Fruit fly (Drosophila melanogaster): ENCODE data around the gene CG42544.
A peak's percentile ranks its signal among the peaks of the same experiment; 100 is the strongest.

The CG42544 gene

dm6 chr3R:7346445-7346844, 42.1 kb downstream of the CG42544 start, which contains the start of gene nxf4 (continued):
- TF ChIP-seq gro (GFP tag; optimal IDR thresholded peaks at IDR 0.05): peak; percentile 73
- TF ChIP-seq jumu (GFP tag; optimal IDR thresholded peaks at IDR 0.05): peak; percentile 64
- TF ChIP-seq CG4820 (GFP tag; optimal IDR thresholded peaks at IDR 0.05): peak; percentile 76
- TF ChIP-seq CG10654 (GFP tag; optimal IDR thresholded peaks at IDR 0.05): peak; percentile 75
- peak; percentile 52 for TF ChIP-seq CG12104 (GFP tag; optimal IDR thresholded peaks at IDR 0.05)
- no peak for TF ChIP-seq CG12391 (tag; optimal IDR thresholded peaks at IDR 0.05)
- TF ChIP-seq CG17361 (GFP tag; IDR thresholded peaks at IDR 0.05): peak; percentile 79
- TF ChIP-seq ftz-f1 (GFP tag; optimal IDR thresholded peaks at IDR 0.05): no peak
- TF ChIP-seq ara (GFP tag; IDR thresholded peaks at IDR 0.05): peak; percentile 53; the same call in 1 of the 2 replicates
- TF ChIP-seq Sox102F (GFP tag; optimal IDR thresholded peaks at IDR 0.05): peak; percentile 80
- peak; percentile 81 for TF ChIP-seq CG1602 (GFP tag; optimal IDR thresholded peaks at IDR 0.05)
- TF ChIP-seq zen2 (GFP tag; IDR thresholded peaks at IDR 0.05; ENCODE audit: partially characterized antibody): no peak
- no peak for TF ChIP-seq Hr39 (optimal IDR thresholded peaks at IDR 0.05)
- TF ChIP-seq CG16863 (GFP tag; optimal IDR thresholded peaks at IDR 0.05): peak; percentile 61
- TF ChIP-seq CG16815 (GFP tag; optimal IDR thresholded peaks at IDR 0.05): peak; percentile 64
- TF ChIP-seq Hey (tag; optimal IDR thresholded peaks at IDR 0.05): no peak
- no peak for TF ChIP-seq HLH4C (GFP tag; IDR thresholded peaks at IDR 0.05; ENCODE audit: partially characterized antibody)
- TF ChIP-seq Antp (GFP tag; optimal IDR thresholded peaks at IDR 0.05): peak; percentile 73
- 0 out of 2 replicates have a peak, but pooled peaks have one; percentile 33 for TF ChIP-seq aop (GFP tag; IDR thresholded peaks at IDR 0.05)
- TF ChIP-seq pfk (GFP tag; optimal IDR thresholded peaks at IDR 0.05): no peak
- peak; percentile 54 for TF ChIP-seq tio (GFP tag; optimal IDR thresholded peaks at IDR 0.05)
- TF ChIP-seq odd (GFP tag; optimal IDR thresholded peaks at IDR 0.05): peak; percentile 2
- peak; percentile 26 for TF ChIP-seq BEAF-32 (GFP tag; optimal IDR thresholded peaks at IDR 0.05)
- peak; percentile 85 for TF ChIP-seq CG9932 (GFP tag; IDR thresholded peaks at IDR 0.05)
- peak; percentile 57; the same call in 1 of the 3 replicates for TF ChIP-seq CG3726 (GFP tag; IDR thresholded peaks at IDR 0.05)
- no peak for TF ChIP-seq tna (GFP tag; IDR thresholded peaks at IDR 0.05; ENCODE audit: partially characterized antibody)
- no peak for TF ChIP-seq Med (GFP tag)
- TF ChIP-seq CG14441 (GFP tag; IDR thresholded peaks at IDR 0.05): peak; percentile 65
- peak; percentile 48; the same call in 2 of the 3 replicates for TF ChIP-seq CG6791 (GFP tag; IDR thresholded peaks at IDR 0.05; ENCODE audit: partially characterized antibody)
- peak; percentile 10 for TF ChIP-seq ATbp (GFP tag; optimal IDR thresholded peaks at IDR 0.05)
- no peak for TF ChIP-seq dati (GFP tag; IDR thresholded peaks at IDR 0.05)
- no peak for TF ChIP-seq ap (GFP tag; IDR thresholded peaks at IDR 0.05)
- no peak for TF ChIP-seq ab (GFP tag; optimal IDR thresholded peaks at IDR 0.05)
- TF ChIP-seq CG12219 (GFP tag; optimal IDR thresholded peaks at IDR 0.05): peak; percentile 31
- TF ChIP-seq CoRest (tag; optimal IDR thresholded peaks at IDR 0.05): peak; percentile 75
- peak; percentile 79 for TF ChIP-seq CG8944 (GFP tag; optimal IDR thresholded peaks at IDR 0.05)
- no peak for TF ChIP-seq abd-A (tag; optimal IDR thresholded peaks at IDR 0.05)
- TF ChIP-seq CG3065 (GFP tag; optimal IDR thresholded peaks at IDR 0.05): peak; percentile 62
- peak; percentile 76 for TF ChIP-seq nmo (GFP tag; optimal IDR thresholded peaks at IDR 0.05)
- TF ChIP-seq oc (tag; optimal IDR thresholded peaks at IDR 0.05): no peak
- no peak for TF ChIP-seq usp (GFP tag; optimal IDR thresholded peaks at IDR 0.05)
- TF ChIP-seq CG3281 (GFP tag; optimal IDR thresholded peaks at IDR 0.05): peak; percentile 41
- TF ChIP-seq mld (GFP tag; IDR thresholded peaks at IDR 0.05; ENCODE audit: partially characterized antibody): no peak
- TF ChIP-seq CG14965 (GFP tag; optimal IDR thresholded peaks at IDR 0.05; ENCODE audit: borderline replicate concordance): peak; percentile 100
- TF ChIP-seq CG15011 (GFP tag; optimal IDR thresholded peaks at IDR 0.05): no peak
- peak; percentile 84 for TF ChIP-seq CG15696 (tag; optimal IDR thresholded peaks at IDR 0.05)
- TF ChIP-seq Side (GFP tag; optimal IDR thresholded peaks at IDR 0.05): peak; percentile 81
- peak; percentile 31; the same call in 1 of the 2 replicates for TF ChIP-seq E2f2 (GFP tag; IDR thresholded peaks at IDR 0.05)
- peak; percentile 62 for TF ChIP-seq CG10267 (tag; optimal IDR thresholded peaks at IDR 0.05)
- TF ChIP-seq chm (GFP tag; IDR thresholded peaks at IDR 0.05): no peak
- TF ChIP-seq Max (GFP tag; optimal IDR thresholded peaks at IDR 0.05): peak; percentile 0
